Fruit fly (Drosophila melanogaster) whole organism, embryonic: ENCODE data around the gene sff.

ENCODE experiments used
- CG10209 ChIP-seq: fragments of 200-800 bp; sonication (Bioruptor generic); optimal IDR thresholded peaks from 3 replicates; lab custom pipeline; 2017; ENCODE audit warnings: missing biosample characterization, mild to moderate bottlenecking, missing genetic modification characterization, missing genetic modification reagents
- CG11695 ChIP-seq: fragments of 200-800 bp; sonication (Bioruptor generic); IDR thresholded peaks from 3 replicates; pipeline ENCODE4 v1.3.6; 2022; ENCODE audit warnings: missing biosample characterization, missing genetic modification characterization
- CG11723 ChIP-seq: fragments of 200-800 bp; sonication (Bioruptor generic); optimal IDR thresholded peaks from 2 replicates; lab custom pipeline; 2017; ENCODE audit warnings: missing biosample characterization, mild to moderate bottlenecking, missing genetic modification characterization
- CG1792 ChIP-seq: fragments of 200-800 bp; sonication (Bioruptor generic); optimal IDR thresholded peaks from 2 replicates; lab custom pipeline; 2016; ENCODE audit warnings: missing biosample characterization, missing genetic modification characterization
- CG18599 ChIP-seq: fragments of 200-800 bp; sonication (Bioruptor generic); optimal IDR thresholded peaks from 3 replicates; lab custom pipeline; 2017; ENCODE audit warnings: missing biosample characterization, missing genetic modification characterization, mild to moderate bottlenecking, moderate library complexity, missing genetic modification reagents
- CG30403 ChIP-seq: fragments of 200-800 bp; sonication (Bioruptor generic); optimal IDR thresholded peaks from 3 replicates; lab custom pipeline; 2016; ENCODE audit warnings: missing biosample characterization, missing genetic modification characterization
- CG31441 ChIP-seq: fragments of 200-800 bp; sonication (Bioruptor generic); IDR thresholded peaks from 2 replicates; pipeline ENCODE4 v1.3.6; 2022; ENCODE audit warnings: missing biosample characterization, missing genetic modification characterization
- CG34224 ChIP-seq: fragments of 200-800 bp; sonication (Bioruptor generic); IDR thresholded peaks from 3 replicates; pipeline ENCODE4 v1.3.6; 2022; ENCODE audit warnings: missing biosample characterization, missing genetic modification characterization; ENCODE audit not compliant: partially characterized antibody
- CG42726 ChIP-seq: fragments of 200-800 bp; sonication (Bioruptor generic); IDR thresholded peaks from 2 replicates; pipeline ENCODE4 v1.3.6; 2022; ENCODE audit warnings: missing biosample characterization, missing genetic modification characterization; ENCODE audit not compliant: partially characterized antibody
- CG4360 ChIP-seq: fragments of 200-800 bp; sonication (Bioruptor generic); IDR thresholded peaks from 2 replicates; pipeline ENCODE4 v1.3.6; 2022; ENCODE audit warnings: missing biosample characterization, missing genetic modification characterization
- CG4820 ChIP-seq: fragments of 200-800 bp; sonication (Bioruptor generic); optimal IDR thresholded peaks from 3 replicates; lab custom pipeline; 2016; ENCODE audit warnings: missing biosample characterization, missing genetic modification characterization
- CG6272 ChIP-seq: fragments of 200-800 bp; sonication (Bioruptor generic); IDR thresholded peaks from 2 replicates; pipeline ENCODE4 v1.3.6; 2022; ENCODE audit warnings: missing biosample characterization, missing genetic modification characterization
- CG6689 ChIP-seq: fragments of 200-800 bp; sonication (Bioruptor generic); IDR thresholded peaks from 2 replicates; pipeline ENCODE4 v1.3.6; 2022; ENCODE audit warnings: missing biosample characterization, missing genetic modification characterization
- CG7556 ChIP-seq: fragments of 200-800 bp; sonication (Bioruptor generic); optimal IDR thresholded peaks from 2 replicates; lab custom pipeline; 2017; ENCODE audit warnings: missing biosample characterization, mild to moderate bottlenecking, missing genetic modification characterization
- CG8924 ChIP-seq: fragments of 200-800 bp; optimal IDR thresholded peaks from 3 replicates; lab custom pipeline; 2019; ENCODE audit warnings: missing biosample characterization, mild to moderate bottlenecking, missing genetic modification characterization, moderate library complexity
- CoRest ChIP-seq: fragments of 200-800 bp; sonication (Bioruptor generic); optimal IDR thresholded peaks from 3 replicates; lab custom pipeline; 2018; ENCODE audit warnings: missing biosample characterization, mild to moderate bottlenecking, missing genetic modification characterization, moderate library complexity
- Deaf1 ChIP-seq: fragments of 200-800 bp; optimal IDR thresholded peaks from 3 replicates; lab custom pipeline; 2019; ENCODE audit warnings: missing biosample characterization, mild to moderate bottlenecking, missing genetic modification characterization, moderate library complexity
- Dfd ChIP-seq, 2 experiments: fragments of >200 bp; optimal IDR thresholded peaks; 2 replicates each; lab custom pipeline; 2017; ENCODE audit warnings: missing biosample characterization in 2 of 2, missing genetic modification characterization in 2 of 2
- E2f1 ChIP-seq: fragments of 200-800 bp; sonication (Bioruptor generic); IDR thresholded peaks from 2 replicates; pipeline ENCODE4 v1.3.6; 2022; ENCODE audit warnings: missing biosample characterization, missing genetic modification characterization
- Hmr ChIP-seq: fragments of 200-800 bp; sonication (Bioruptor generic); optimal IDR thresholded peaks from 3 replicates; lab custom pipeline; 2017; ENCODE audit warnings: mild to moderate bottlenecking, missing biosample characterization, missing genetic modification reagents, missing genetic modification characterization
- Hr51 ChIP-seq, 2 experiments: fragments of 200-800 bp; sonication (Bioruptor generic); optimal IDR thresholded peaks; 2 replicates in 1 of 2; 3 replicates in 1 of 2; lab custom pipeline; 2016 to 2018; ENCODE audit warnings: missing biosample characterization in 2 of 2, missing genetic modification characterization in 2 of 2, mild to moderate bottlenecking in 1 of 2, moderate library complexity in 1 of 2
- MESR4 ChIP-seq: fragments of 200-800 bp; sonication (Bioruptor generic); optimal IDR thresholded peaks from 2 replicates; lab custom pipeline; 2018; ENCODE audit warnings: missing biosample characterization, mild to moderate bottlenecking, missing genetic modification characterization, moderate library complexity
- Oli ChIP-seq: fragments of 200-800 bp; sonication (Bioruptor generic); optimal IDR thresholded peaks from 2 replicates; lab custom pipeline; 2018; ENCODE audit warnings: missing biosample characterization, mild to moderate bottlenecking, missing genetic modification characterization, moderate library complexity
- Sox100B ChIP-seq: fragments of 200-800 bp; sonication (Bioruptor generic); optimal IDR thresholded peaks from 3 replicates; lab custom pipeline; 2018; ENCODE audit warnings: missing biosample characterization, mild to moderate bottlenecking, missing genetic modification characterization
- caup ChIP-seq: fragments of 200-800 bp; sonication (Bioruptor generic); optimal IDR thresholded peaks from 3 replicates; lab custom pipeline; 2017; ENCODE audit warnings: missing biosample characterization, mild to moderate bottlenecking, missing genetic modification characterization, moderate library complexity; ENCODE audit not compliant: severe bottlenecking
- crp ChIP-seq, 2 experiments: fragments of 200-800 bp; sonication (Bioruptor generic); optimal IDR thresholded peaks; 2 replicates in 1 of 2; 3 replicates in 1 of 2; lab custom pipeline; 2017; ENCODE audit warnings: missing biosample characterization in 2 of 2, missing genetic modification characterization in 2 of 2, mild to moderate bottlenecking in 1 of 2, moderate library complexity in 1 of 2
- dmrt99B ChIP-seq: fragments of 200-800 bp; sonication (Bioruptor generic); optimal IDR thresholded peaks from 2 replicates; lab custom pipeline; 2018; ENCODE audit warnings: missing biosample characterization, mild to moderate bottlenecking, missing genetic modification characterization, moderate library complexity
- eve ChIP-seq, 2 experiments: fragments of >200 bp; optimal IDR thresholded peaks; 2 replicates each; lab custom pipeline; 2017; ENCODE audit warnings: missing biosample characterization in 2 of 2, missing genetic modification characterization in 2 of 2
- eyg ChIP-seq: fragments of 200-800 bp; sonication (Bioruptor generic); optimal IDR thresholded peaks from 3 replicates; lab custom pipeline; 2016; ENCODE audit warnings: missing biosample characterization, missing genetic modification characterization
- fd64A ChIP-seq: fragments of 200-800 bp; sonication (Bioruptor generic); optimal IDR thresholded peaks from 3 replicates; lab custom pipeline; 2018; ENCODE audit warnings: missing biosample characterization, mild to moderate bottlenecking, missing genetic modification characterization
- gem ChIP-seq: fragments of 200-800 bp; sonication (Bioruptor generic); optimal IDR thresholded peaks from 2 replicates; lab custom pipeline; 2019; ENCODE audit warnings: missing biosample characterization, mild to moderate bottlenecking, missing genetic modification characterization, moderate library complexity
- gsb ChIP-seq: fragments of 200-800 bp; sonication (Bioruptor generic); IDR thresholded peaks from 2 replicates; pipeline ENCODE4 v1.3.6; 2022; ENCODE audit warnings: missing biosample characterization, missing genetic modification characterization
- lab ChIP-seq: fragments of 200-800 bp; sonication (Bioruptor generic); optimal IDR thresholded peaks from 3 replicates; lab custom pipeline; 2017; ENCODE audit warnings: missing biosample characterization, missing genetic modification characterization, mild to moderate bottlenecking, moderate library complexity, missing genetic modification reagents
- luna ChIP-seq: fragments of 200-800 bp; sonication (Bioruptor generic); optimal IDR thresholded peaks from 2 replicates; lab custom pipeline; 2016; ENCODE audit warnings: missing biosample characterization, missing genetic modification characterization
- nerfin-1 ChIP-seq: fragments of 200-800 bp; sonication (Bioruptor generic); optimal IDR thresholded peaks from 3 replicates; lab custom pipeline; 2019; ENCODE audit warnings: missing biosample characterization, mild to moderate bottlenecking, missing genetic modification characterization, moderate library complexity
- nmo ChIP-seq: fragments of 200-800 bp; sonication (Bioruptor generic); optimal IDR thresholded peaks from 2 replicates; lab custom pipeline; 2018; ENCODE audit warnings: missing biosample characterization, mild to moderate bottlenecking, missing genetic modification characterization, moderate library complexity
- pnt ChIP-seq: fragments of 200-800 bp; sonication (Bioruptor generic); optimal IDR thresholded peaks from 3 replicates; lab custom pipeline; 2016; ENCODE audit warnings: missing biosample characterization, missing genetic modification characterization
- prd ChIP-seq, 3 experiments: fragments of >200 bp in 2 of 3; fragments of 200-800 bp in 1 of 3; sonication (Bioruptor generic) in 1 of 3; optimal IDR thresholded peaks in 2 of 3; IDR thresholded peaks in 1 of 3; 2 replicates in 2 of 3; 3 replicates in 1 of 3; pipeline versions ENCODE4 v1.3.6 to Lab custom; 2017 to 2022; ENCODE audit warnings: missing biosample characterization in 1 of 3, missing genetic modification characterization in 1 of 3
- row ChIP-seq: fragments of 200-800 bp; sonication (Bioruptor generic); IDR thresholded peaks from 3 replicates; pipeline ENCODE4 v1.3.6; 2022; ENCODE audit warnings: missing biosample characterization, missing genetic modification characterization
- sens ChIP-seq: fragments of 200-800 bp; sonication (Bioruptor generic); peaks from one replicate; lab custom pipeline; 2016; ENCODE audit warnings: missing biosample characterization, missing genetic modification characterization
- seq ChIP-seq: fragments of 200-800 bp; sonication (Bioruptor generic); IDR thresholded peaks from 2 replicates; pipeline ENCODE4 v1.3.6; 2022; ENCODE audit warnings: missing biosample characterization, missing genetic modification characterization
- tgo ChIP-seq: fragments of 200-800 bp; sonication (Bioruptor generic); IDR thresholded peaks from 3 replicates; pipeline ENCODE4 v1.3.6; 2022; ENCODE audit warnings: missing biosample characterization, missing genetic modification characterization
- toy ChIP-seq: fragments of 200-800 bp; sonication (Bioruptor generic); IDR thresholded peaks from 2 replicates; pipeline ENCODE4 v1.3.6; 2022; ENCODE audit warnings: missing biosample characterization, missing genetic modification characterization
- usp ChIP-seq: fragments of >200 bp; optimal IDR thresholded peaks from 2 replicates; lab custom pipeline; 2017; ENCODE audit warnings: missing biosample characterization, missing genetic modification characterization

The sff gene

DNA sequence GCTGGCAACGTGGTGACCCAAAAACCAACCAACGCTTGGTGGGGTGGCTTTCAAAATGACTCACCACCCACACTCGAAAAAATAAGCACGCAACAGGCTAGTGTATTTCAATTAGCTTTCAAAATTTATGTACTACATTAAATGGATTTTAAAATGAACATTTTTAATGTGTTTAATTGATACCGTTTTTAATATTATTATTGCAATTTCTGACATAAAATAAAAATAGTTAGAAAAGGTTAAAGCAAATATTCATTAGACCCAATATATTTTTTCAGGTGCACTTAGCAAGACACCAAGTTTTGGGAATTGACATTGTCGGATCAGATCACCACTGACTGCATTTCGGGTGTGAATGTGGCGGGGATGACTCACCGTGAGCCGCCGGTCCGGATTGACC is 18.4 kb downstream of the sff start (continued):
- no peak for TF ChIP-seq CG8924 (tag; lab: Kevin White, UChicago)
- no peak for TF ChIP-seq prd (optimal IDR thresholded peaks at IDR 0.05; lab: Kevin White, UChicago)
- TF ChIP-seq prd (GFP tag; IDR thresholded peaks at IDR 0.05; lab: Robert Waterston, UW), result 0 out of 3 replicates have a peak, but pooled peaks have one; percentile 22
- no peak for TF ChIP-seq fd64A (GFP tag; lab: Kevin White, UChicago)
- no peak for TF ChIP-seq caup (GFP tag; lab: Kevin White, UChicago)
- TF ChIP-seq Hr51 (GFP tag; optimal IDR thresholded peaks at IDR 0.05; lab: Kevin White, UChicago), result peak in 1 of 2 experiments; percentile 48
- TF ChIP-seq gsb, result no peak
- peak; percentile 22 for TF ChIP-seq nmo (GFP tag; lab: Kevin White, UChicago)
- TF ChIP-seq E2f1 (GFP tag; lab: Robert Waterston, UW), result peak; percentile 37
- peak; percentile 55 for TF ChIP-seq dmrt99B (tag; lab: Kevin White, UChicago)
- TF ChIP-seq toy (GFP tag; lab: Robert Waterston, UW), result no peak
- TF ChIP-seq eve (GFP tag; optimal IDR thresholded peaks at IDR 0.05; lab: Kevin White, UChicago), result peak in 1 of 2 experiments; percentile 31
- TF ChIP-seq CG42726 (GFP tag; lab: Robert Waterston, UW), result no peak
- no peak for TF ChIP-seq eyg
- peak; percentile 7 for TF ChIP-seq CG4820 (GFP tag; lab: Kevin White, UChicago)
- peak; percentile 11 for TF ChIP-seq CG30403 (GFP tag; lab: Kevin White, UChicago)
- peak; percentile 80 for TF ChIP-seq sens (GFP tag; lab: Kevin White, UChicago)
- 0 out of 3 replicates have a peak, but pooled peaks have one; percentile 17 for TF ChIP-seq tgo (GFP tag; lab: Robert Waterston, UW)
- TF ChIP-seq Oli (tag; lab: Kevin White, UChicago), result peak; percentile 15
- peak; percentile 7 for TF ChIP-seq Sox100B (GFP tag; lab: Kevin White, UChicago)
- peak; percentile 44 for TF ChIP-seq CG31441 (GFP tag; lab: Robert Waterston, UW)
- peak; percentile 28 for TF ChIP-seq CoRest (tag; lab: Kevin White, UChicago)
- no peak for TF ChIP-seq luna
- TF ChIP-seq lab, result peak; percentile 5
- TF ChIP-seq seq, result no peak
- no peak for TF ChIP-seq usp (GFP tag; lab: Kevin White, UChicago)
- TF ChIP-seq gem (tag; lab: Kevin White, UChicago), result peak; percentile 54
- TF ChIP-seq row (GFP tag; lab: Robert Waterston, UW), result peak; percentile 58; the same call in 2 of the 3 replicates
- TF ChIP-seq nerfin-1 (tag; lab: Kevin White, UChicago), result peak; percentile 32
- TF ChIP-seq CG10209 (GFP tag; lab: Kevin White, UChicago), result no peak
- peak; percentile 24 for TF ChIP-seq CG7556 (GFP tag; lab: Kevin White, UChicago)
- 0 out of 3 replicates have a peak, but pooled peaks have one; percentile 24 for TF ChIP-seq CG11695 (GFP tag; lab: Robert Waterston, UW)
- peak; percentile 21; the same call in 1 of the 2 replicates for TF ChIP-seq CG6689
- no peak for TF ChIP-seq pnt (GFP tag; lab: Kevin White, UChicago)
- TF ChIP-seq CG1792, result no peak

DNA sequence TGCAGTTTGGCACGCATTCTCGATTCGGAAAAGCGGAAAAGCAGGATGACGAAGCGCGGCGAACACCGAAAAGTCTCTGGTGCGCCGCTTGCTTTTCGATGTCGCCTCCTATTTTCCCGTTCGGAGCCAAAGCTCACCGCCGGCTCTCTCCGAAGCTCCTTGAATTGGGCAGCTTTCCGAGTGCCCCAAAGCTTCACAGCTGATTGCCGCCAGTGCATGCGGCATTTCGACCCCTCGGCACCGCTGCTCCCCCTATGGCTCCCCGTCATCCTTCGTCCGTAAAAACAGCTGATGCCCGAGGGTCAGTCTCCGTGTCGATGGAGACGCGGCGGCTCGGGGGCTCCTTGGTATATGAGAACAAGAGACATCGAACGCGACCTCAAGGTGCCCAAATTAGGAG is 25.7 kb downstream of the sff start, which contains the start of gene pHCl-1:
Gene pHCl-1 (minus strand): TSS at position 78 of the 400 bp plus-strand sequence.
- TF ChIP-seq Dfd (GFP tag; optimal IDR thresholded peaks at IDR 0.05; lab: Kevin White, UChicago) (no peak), Hmr (no peak), Deaf1 (tag; lab: Kevin White, UChicago) (peak; percentile 75), CG18599 (GFP tag; lab: Kevin White, UChicago) (no peak), CG11723 (no peak), crp (GFP tag; optimal IDR thresholded peaks at IDR 0.05; lab: Kevin White, UChicago) (peak in 1 of 2 experiments; percentile 64), MESR4 (GFP tag; lab: Kevin White, UChicago) (no peak), CG4360 (GFP tag; lab: Robert Waterston, UW) (no peak), CG34224 (no peak), CG6272 (GFP tag; lab: Robert Waterston, UW) (no peak)
- TF ChIP-seq, all 482 proteins: peak for 2
